Worm (Caenorhabditis elegans) whole organism, late embryonic: ENCODE data around the gene tre-5.
A peak's percentile ranks its signal among the peaks of the same experiment; 100 is the strongest.

Source experiments
- C08G9.2 ChIP-seq: sonication (generic microtip); optimal IDR thresholded peaks from 2 replicates; lab custom pipeline; 2016; ENCODE audit warnings: mild to moderate bottlenecking, missing genetic modification characterization, moderate library complexity, missing compliant biosample characterization
- C38D4.7 ChIP-seq: fragments of 200-800 bp; sonication (Bioruptor generic); optimal IDR thresholded peaks from 2 replicates; lab custom pipeline; 2018; ENCODE audit warnings: mild to moderate bottlenecking, missing genetic modification characterization, moderate library complexity, missing compliant biosample characterization
- K02D7.2 ChIP-seq: sonication (generic microtip); optimal IDR thresholded peaks from 2 replicates; lab custom pipeline; 2017; ENCODE audit warnings: mild to moderate bottlenecking, missing genetic modification characterization, missing compliant biosample characterization
- Y22D7AL.16 ChIP-seq: sonication (generic microtip); optimal IDR thresholded peaks from 2 replicates; lab custom pipeline; 2016; ENCODE audit warnings: missing genetic modification characterization, missing compliant biosample characterization
- ahr-1 ChIP-seq: sonication (generic microtip); optimal IDR thresholded peaks from 2 replicates; lab custom pipeline; 2016; ENCODE audit warnings: missing genetic modification characterization, missing compliant biosample characterization
- ama-1 ChIP-seq: fragments of 150-350 bp; optimal IDR thresholded peaks from 2 replicates; lab custom pipeline; 2014
- ceh-19 ChIP-seq: fragments of 200-800 bp; sonication (Bioruptor generic); optimal IDR thresholded peaks from 2 replicates; lab custom pipeline; 2018; ENCODE audit warnings: mild to moderate bottlenecking, missing genetic modification characterization, missing compliant biosample characterization
- ceh-2 ChIP-seq: sonication (generic microtip); optimal IDR thresholded peaks from 2 replicates; lab custom pipeline; 2016; ENCODE audit warnings: missing genotype, missing genetic modification characterization, missing compliant biosample characterization
- ceh-22 ChIP-seq: sonication (generic microtip); optimal IDR thresholded peaks from 2 replicates; lab custom pipeline; 2017; ENCODE audit warnings: missing biosample characterization, missing genetic modification characterization
- ceh-30 ChIP-seq: fragments of 150-350 bp; optimal IDR thresholded peaks from 2 replicates; lab custom pipeline; 2014; ENCODE audit warnings: missing biosample characterization, missing genetic modification characterization
- ceh-45 ChIP-seq: fragments of 200-800 bp; sonication (Bioruptor generic); IDR thresholded peaks from 2 replicates; pipeline ENCODE4 v1.3.6; 2022; ENCODE audit warnings: missing genetic modification reagents, missing genetic modification characterization, missing compliant biosample characterization
- ceh-48 ChIP-seq: sonication (generic microtip); optimal IDR thresholded peaks from 2 replicates; lab custom pipeline; 2016; ENCODE audit warnings: missing genetic modification characterization, inconsistent platforms, missing compliant biosample characterization
- ceh-9 ChIP-seq: sonication (generic microtip); optimal IDR thresholded peaks from 2 replicates; lab custom pipeline; 2016; ENCODE audit warnings: mild to moderate bottlenecking, missing genetic modification characterization, inconsistent platforms, missing compliant biosample characterization
- dve-1 ChIP-seq: sonication (generic microtip); optimal IDR thresholded peaks from 2 replicates; lab custom pipeline; 2017; ENCODE audit warnings: antibody characterized with exemption, mild to moderate bottlenecking, missing genetic modification characterization, missing compliant biosample characterization
- elt-2 ChIP-seq: sonication (generic microtip); optimal IDR thresholded peaks from 2 replicates; lab custom pipeline; 2016; ENCODE audit warnings: missing genetic modification reagents, missing genetic modification characterization, missing compliant biosample characterization
- elt-4 ChIP-seq: sonication (generic microtip); optimal IDR thresholded peaks from 2 replicates; lab custom pipeline; 2016; ENCODE audit warnings: missing genetic modification characterization, missing compliant biosample characterization
- fkh-6 ChIP-seq: sonication (generic microtip); optimal IDR thresholded peaks from 2 replicates; lab custom pipeline; 2016; ENCODE audit warnings: missing genetic modification characterization, missing compliant biosample characterization
- gmeb-2 ChIP-seq: sonication (generic microtip); optimal IDR thresholded peaks from 2 replicates; lab custom pipeline; 2016; ENCODE audit warnings: missing genetic modification characterization, inconsistent platforms, missing compliant biosample characterization
- hlh-15 ChIP-seq: sonication (generic microtip); optimal IDR thresholded peaks from 2 replicates; lab custom pipeline; 2016; ENCODE audit warnings: missing genetic modification characterization, missing compliant biosample characterization
- hlh-6 ChIP-seq: sonication (generic microtip); optimal IDR thresholded peaks from 2 replicates; lab custom pipeline; 2016; ENCODE audit warnings: missing genotype, missing genetic modification characterization, missing compliant biosample characterization
- lim-6 ChIP-seq: sonication (generic microtip); optimal IDR thresholded peaks from 2 replicates; lab custom pipeline; 2016; ENCODE audit warnings: missing genetic modification characterization, missing compliant biosample characterization
- lin-11 ChIP-seq: fragments of 200-800 bp; sonication (Bioruptor generic); optimal IDR thresholded peaks from 2 replicates; lab custom pipeline; 2018; ENCODE audit warnings: mild to moderate bottlenecking, missing genetic modification characterization, missing compliant biosample characterization
- madf-2 ChIP-seq: sonication (generic microtip); optimal IDR thresholded peaks from 2 replicates; lab custom pipeline; 2017; ENCODE audit warnings: missing genetic modification characterization, missing compliant biosample characterization
- nhr-11 ChIP-seq: fragments of 150-350 bp; optimal IDR thresholded peaks from 2 replicates; lab custom pipeline; 2014; ENCODE audit warnings: missing biosample characterization, missing genetic modification characterization
- odd-2 ChIP-seq: sonication (generic microtip); optimal IDR thresholded peaks from 2 replicates; lab custom pipeline; 2017; ENCODE audit warnings: antibody characterized with exemption, mild to moderate bottlenecking, missing genetic modification characterization, missing compliant biosample characterization
- pag-3 ChIP-seq: sonication (generic microtip); optimal IDR thresholded peaks from 2 replicates; lab custom pipeline; 2016; ENCODE audit warnings: missing compliant biosample characterization, missing genetic modification characterization, borderline replicate concordance
- pat-9 ChIP-seq: fragments of 200-800 bp; sonication (Bioruptor generic); optimal IDR thresholded peaks from 2 replicates; lab custom pipeline; 2018; ENCODE audit warnings: mild to moderate bottlenecking, missing genetic modification characterization, moderate library complexity, missing compliant biosample characterization
- pha-2 ChIP-seq: sonication (generic microtip); optimal IDR thresholded peaks from 2 replicates; lab custom pipeline; 2017; ENCODE audit warnings: mild to moderate bottlenecking, missing genetic modification characterization, missing compliant biosample characterization
- pha-4 ChIP-seq: fragments of 150-350 bp; optimal IDR thresholded peaks from 2 replicates; lab custom pipeline; 2018; ENCODE audit warnings: missing biosample characterization, missing genetic modification reagents, missing genetic modification characterization
- pqm-1 ChIP-seq: sonication (generic microtip); optimal IDR thresholded peaks from 2 replicates; lab custom pipeline; 2016; ENCODE audit warnings: missing genetic modification characterization, missing compliant biosample characterization
- pros-1 ChIP-seq: fragments of 150-350 bp; optimal IDR thresholded peaks from 2 replicates; lab custom pipeline; 2014; ENCODE audit warnings: missing biosample characterization, missing genetic modification reagents, missing genetic modification characterization
- rnt-1 ChIP-seq: sonication (generic microtip); optimal IDR thresholded peaks from 2 replicates; lab custom pipeline; 2016; ENCODE audit warnings: missing genetic modification characterization, missing compliant biosample characterization
- sdc-2 ChIP-seq: sonication (generic microtip); optimal IDR thresholded peaks from 2 replicates; lab custom pipeline; 2016; ENCODE audit warnings: missing genotype, missing genetic modification characterization, missing compliant biosample characterization
- sox-2 ChIP-seq: fragments of 200-800 bp; sonication (Bioruptor generic); IDR thresholded peaks from 2 replicates; pipeline ENCODE4 v1.3.6; 2022; ENCODE audit warnings: missing genetic modification reagents, missing genetic modification characterization, missing compliant biosample characterization
- sox-4 ChIP-seq: sonication (generic microtip); optimal IDR thresholded peaks from 2 replicates; lab custom pipeline; 2017; ENCODE audit warnings: mild to moderate bottlenecking, missing genetic modification characterization, inconsistent platforms, missing compliant biosample characterization
- tbx-7 ChIP-seq: sonication (generic microtip); optimal IDR thresholded peaks from 2 replicates; lab custom pipeline; 2016; ENCODE audit warnings: missing genotype, missing genetic modification characterization, missing compliant biosample characterization
- unc-3 ChIP-seq, 2 experiments: fragments of 200-800 bp in 1 of 2; sonication (Bioruptor generic) in 1 of 2; sonication (generic microtip) in 1 of 2; conservative IDR thresholded peaks in 1 of 2; optimal IDR thresholded peaks in 1 of 2; 2 replicates each; pipeline versions ENCODE4 v1.3.6 to Lab custom; 2016 to 2022; ENCODE audit warnings: missing compliant biosample characterization in 2 of 2, missing genetic modification characterization in 2 of 2, missing genetic modification reagents in 1 of 2
- unc-42 ChIP-seq: sonication (generic microtip); optimal IDR thresholded peaks from 2 replicates; lab custom pipeline; 2016; ENCODE audit warnings: missing genotype, missing genetic modification characterization, missing compliant biosample characterization
- unc-86 ChIP-seq: sonication (generic microtip); optimal IDR thresholded peaks from 2 replicates; lab custom pipeline; 2016; ENCODE audit warnings: missing genetic modification characterization, missing compliant biosample characterization
- zip-5 ChIP-seq: sonication (generic microtip); optimal IDR thresholded peaks from 2 replicates; lab custom pipeline; 2016; ENCODE audit warnings: missing genetic modification characterization, missing compliant biosample characterization

tre-5 gene

DNA sequence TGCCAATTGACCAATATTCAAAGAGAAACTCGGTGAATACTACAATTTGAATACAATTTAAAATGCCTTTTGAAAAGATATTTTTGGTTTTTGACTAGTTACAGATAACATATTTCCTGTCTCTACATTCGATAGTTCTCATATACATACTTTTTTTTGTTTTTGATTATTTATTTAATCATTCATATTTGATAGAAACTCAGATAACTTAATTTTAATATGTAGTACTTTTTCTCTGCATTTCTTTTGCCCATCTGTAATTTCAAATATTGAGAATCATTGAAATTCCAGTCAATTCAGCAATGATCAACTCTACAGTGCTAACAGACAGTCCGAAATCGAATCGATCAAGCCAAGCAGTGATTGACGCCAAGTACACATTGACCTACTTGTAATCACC is 5.9 kb upstream of the tre-5 start, which contains the start of gene C23H3.2:
TSS of gene C23H3.2 (plus strand) at position 301 of the 400 bp plus-strand sequence.
- TF ChIP-seq ama-1 (lab: Kevin White, UChicago): no peak
- TF ChIP-seq sox-4: no peak
- no peak for TF ChIP-seq unc-86 (tag; lab: Kevin White, UChicago)
- no peak for TF ChIP-seq gmeb-2 (tag; lab: Kevin White, UChicago)
- TF ChIP-seq ceh-48 (tag; lab: Kevin White, UChicago): no peak
- TF ChIP-seq unc-42: no peak
- no peak for TF ChIP-seq hlh-15 (tag; lab: Kevin White, UChicago)
- no peak for TF ChIP-seq dve-1
- no peak for TF ChIP-seq rnt-1

DNA sequence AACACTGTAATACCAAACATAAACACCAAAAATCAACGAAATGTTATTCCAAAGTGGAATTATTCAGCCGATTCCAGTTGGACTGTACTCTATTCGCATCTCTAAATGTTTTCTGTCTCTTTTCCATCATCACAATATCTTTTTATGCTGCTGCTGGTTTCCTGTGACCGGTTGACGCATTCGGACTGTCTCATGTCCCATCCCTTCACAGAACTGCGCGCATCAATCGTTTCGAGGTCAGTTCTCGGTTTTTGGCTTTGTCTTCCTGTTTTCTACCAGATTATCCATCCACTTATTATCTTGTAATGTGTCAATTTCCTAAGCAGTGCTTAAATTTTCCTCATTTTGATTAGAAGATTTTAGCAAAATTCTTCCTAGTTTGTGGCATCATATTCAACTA is 4.9 kb upstream of the tre-5 start:
- TF ChIP-seq C08G9.2 (tag; lab: Kevin White, UChicago) (no peak), pha-4 (no peak), sox-4 (no peak), nhr-11 (tag; lab: Kevin White, UChicago) (no peak), fkh-6 (tag; lab: Kevin White, UChicago) (no peak), sox-2 (no peak), ceh-2 (tag; lab: Kevin White, UChicago) (no peak), pros-1 (tag; lab: Kevin White, UChicago) (no peak), ceh-30 (tag; lab: Kevin White, UChicago) (no peak), hlh-6 (tag; lab: Kevin White, UChicago) (no peak), pag-3 (tag; lab: Kevin White, UChicago) (no peak), ceh-45 (GFP tag; lab: Robert Waterston, UW) (no peak), madf-2 (tag; lab: Kevin White, UChicago) (no peak), sdc-2 (tag; lab: Kevin White, UChicago) (no peak), lim-6 (no peak), pha-2 (no peak)
- TF ChIP-seq, all 69 proteins: peak for 0

DNA sequence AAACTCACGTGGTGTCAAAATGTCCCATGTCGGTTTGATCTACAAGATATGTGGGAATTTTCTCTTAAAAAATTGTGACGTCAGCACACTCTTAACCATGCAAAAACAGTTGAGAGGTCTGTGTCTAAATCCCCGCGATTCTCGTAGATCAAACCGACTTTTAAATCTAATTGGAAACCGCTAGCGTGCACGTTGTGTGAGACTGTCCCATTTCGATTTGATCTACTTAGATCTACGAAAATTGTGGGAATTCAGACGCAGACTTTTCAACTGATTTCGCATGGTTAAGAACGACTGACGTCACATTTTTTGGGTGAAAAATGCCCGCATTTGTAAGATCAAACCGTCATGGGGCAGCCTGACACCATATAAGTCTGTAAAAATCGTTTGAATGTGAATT is 2.8 kb upstream of the tre-5 start:
- TF ChIP-seq ama-1 (lab: Kevin White, UChicago): no peak

DNA sequence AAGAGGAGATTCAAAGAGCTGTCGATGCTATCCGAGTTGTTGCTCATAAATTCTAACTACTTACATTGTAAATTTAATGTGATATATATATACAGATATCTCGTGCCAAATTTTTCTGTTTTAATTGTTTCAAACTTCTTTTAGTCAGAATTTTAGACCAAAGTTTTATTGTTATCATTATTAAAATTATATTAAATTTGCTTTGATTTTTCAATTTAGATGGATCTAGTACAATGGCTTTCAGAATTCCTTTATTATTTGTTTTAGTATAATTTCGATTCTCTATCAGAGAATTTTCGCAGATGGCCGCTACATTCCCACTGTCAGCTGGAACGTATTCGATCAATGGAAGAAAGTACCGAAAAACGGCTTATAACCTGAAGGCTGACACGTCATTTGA is 2.3 kb upstream of the tre-5 start, which contains the start of gene ascc-1:
TSS of gene ascc-1 (plus strand) at position 301 of the 400 bp plus-strand sequence.
- TF ChIP-seq unc-42 (no peak), fkh-6 (tag; lab: Kevin White, UChicago) (no peak)

DNA sequence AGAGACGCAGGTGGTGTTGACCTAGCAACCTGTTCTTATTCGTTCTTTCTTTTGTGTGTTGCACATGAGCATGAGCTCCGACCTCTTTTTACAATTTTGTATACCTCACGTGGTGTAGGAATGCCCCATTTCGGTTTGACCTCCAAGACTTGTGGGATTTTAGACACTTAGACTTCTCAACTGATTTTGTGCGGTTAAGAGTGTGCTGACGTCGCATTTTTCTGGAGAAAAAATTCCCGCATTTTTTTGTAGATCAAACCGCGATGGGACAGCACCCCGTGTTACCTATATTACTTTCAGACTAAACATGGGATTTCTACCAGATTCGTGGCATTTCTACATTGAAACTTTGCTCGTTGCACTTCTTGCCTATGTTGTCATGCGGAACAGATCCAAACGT is 3.8 kb downstream of the tre-5 start, which contains the start of gene sptl-1:
TSS of gene sptl-1 (plus strand) at position 301 of the 400 bp plus-strand sequence.
- TF ChIP-seq K02D7.2 (tag; lab: Kevin White, UChicago) (no peak), sox-2 (no peak), odd-2 (tag; lab: Kevin White, UChicago) (no peak), zip-5 (tag; lab: Kevin White, UChicago) (no peak), ceh-2 (tag; lab: Kevin White, UChicago) (no peak)

DNA sequence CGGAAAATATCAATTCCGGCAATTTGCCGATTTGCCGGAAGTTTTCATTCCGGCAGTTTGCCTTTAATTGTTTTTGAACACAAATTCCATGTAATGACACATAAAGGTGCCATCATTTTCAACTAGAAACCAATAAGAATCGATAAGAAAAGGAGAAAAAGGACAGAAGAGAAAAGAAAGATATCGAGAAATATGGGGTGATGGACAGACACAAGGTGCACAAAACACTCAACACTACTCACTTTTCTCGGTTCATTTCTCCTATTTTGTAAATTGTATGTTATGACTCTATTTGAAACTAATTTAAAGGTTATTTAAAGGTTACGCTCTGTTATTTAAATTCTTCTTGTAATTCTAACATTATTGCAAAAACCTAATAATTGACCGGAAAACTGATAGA is 4.2 kb downstream of the tre-5 start:
- TF ChIP-seq elt-4: no peak
- peak; percentile 4 for TF ChIP-seq elt-2
- no peak for TF ChIP-seq pqm-1 (tag; lab: Kevin White, UChicago)

DNA sequence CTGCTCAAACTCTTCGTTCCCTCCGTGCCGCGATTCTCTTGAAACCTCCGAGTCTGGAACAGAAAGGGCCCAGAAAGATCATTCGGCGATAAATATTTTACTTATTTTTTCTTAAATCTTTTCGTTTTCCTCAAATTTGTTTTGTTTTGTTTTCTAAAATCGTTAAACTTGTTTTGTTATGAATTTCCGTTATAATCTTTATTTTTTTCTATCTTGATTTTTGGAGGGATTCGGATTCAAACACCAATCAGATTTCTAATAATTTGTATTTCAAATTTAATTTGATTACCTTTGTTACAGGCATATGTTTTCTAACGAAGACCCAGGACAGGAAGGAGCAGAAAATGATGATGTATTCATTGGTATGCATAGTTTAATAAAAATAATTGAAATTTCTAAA is 7.8 kb downstream of the tre-5 start, which contains the start of gene C23H3.5:
TSS of gene C23H3.5 (plus strand) at position 301 of the 400 bp plus-strand sequence.
- TF ChIP-seq tbx-7 (tag; lab: Kevin White, UChicago) (no peak), pros-1 (tag; lab: Kevin White, UChicago) (no peak), ceh-45 (GFP tag; lab: Robert Waterston, UW) (no peak), ceh-22 (tag; lab: Kevin White, UChicago) (no peak), ceh-19 (no peak), ceh-9 (tag; lab: Kevin White, UChicago) (no peak), C38D4.7 (GFP tag; lab: Kevin White, UChicago) (no peak), pat-9 (tag; lab: Kevin White, UChicago) (no peak), Y22D7AL.16 (no peak), nhr-11 (tag; lab: Kevin White, UChicago) (no peak), unc-3 (GFP tag; conservative IDR thresholded peaks at IDR 0.05; lab: Robert Waterston, UW) (no peak), unc-3 (tag; optimal IDR thresholded peaks at IDR 0.05; lab: Kevin White, UChicago) (no peak), K02D7.2 (tag; lab: Kevin White, UChicago) (no peak), lin-11 (tag; lab: Kevin White, UChicago) (no peak), ahr-1 (tag; lab: Kevin White, UChicago) (no peak), hlh-6 (tag; lab: Kevin White, UChicago) (no peak), unc-42 (no peak), odd-2 (tag; lab: Kevin White, UChicago) (no peak), unc-86 (tag; lab: Kevin White, UChicago) (no peak)
